Fruit fly (Drosophila melanogaster): ENCODE measurements around the gene CG32655.

DNA sequence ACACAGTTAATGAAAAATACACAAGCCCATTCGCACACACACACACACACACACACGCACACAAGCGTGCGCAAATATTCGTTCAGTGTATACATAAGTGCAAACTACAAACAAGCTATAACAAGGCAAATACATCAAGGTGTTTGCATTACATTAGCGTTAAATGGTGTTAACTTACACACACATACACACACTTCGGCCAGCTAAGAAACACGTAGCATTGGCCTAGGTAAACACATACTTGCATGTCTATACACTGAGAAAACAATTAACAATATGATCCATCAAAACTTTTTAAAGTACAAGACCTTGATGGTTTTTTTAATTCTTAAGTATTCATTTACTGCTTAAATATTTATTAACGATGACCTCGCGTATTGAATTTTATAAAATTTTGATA, 41.0 kb upstream of the CG32655 start:
- TF ChIP-seq CG16779 (tag; optimal IDR thresholded peaks at IDR 0.05) (no peak), CG7368 (GFP tag; optimal IDR thresholded peaks at IDR 0.05) (no peak), fd85E (GFP tag; optimal IDR thresholded peaks at IDR 0.05) (no peak)

Data from whole organism, prepupa.